Worm (Caenorhabditis elegans): Measurements from ENCODE around the gene K04C2.8.

DNA sequence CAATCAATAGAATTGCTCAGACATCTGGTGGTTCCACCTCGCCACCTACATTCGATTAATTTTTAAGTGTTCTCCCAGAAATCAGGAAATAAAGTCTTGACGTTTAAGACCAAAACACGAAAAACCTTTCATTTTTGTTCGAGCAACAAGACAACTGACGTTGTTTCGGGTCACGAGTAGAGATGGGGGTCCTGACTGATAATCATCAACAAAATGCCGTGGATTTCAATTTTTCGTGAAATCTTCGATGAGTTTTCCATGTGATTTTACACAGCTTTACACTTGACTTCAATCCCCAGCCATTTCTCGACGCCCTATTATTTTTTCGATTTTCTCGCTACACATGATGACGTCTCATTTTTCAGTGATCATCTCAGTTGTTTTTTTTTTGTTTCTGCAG, 971 bp downstream of the K04C2.8 start:
- TF ChIP-seq ceh-82 (tag; optimal IDR thresholded peaks at IDR 0.05) (no peak), nhr-25 (tag; optimal IDR thresholded peaks at IDR 0.05) (no peak), nhr-11 (tag; optimal IDR thresholded peaks at IDR 0.05) (no peak), fos-1 (tag; optimal IDR thresholded peaks at IDR 0.05) (no peak), nhr-237 (tag; optimal IDR thresholded peaks at IDR 0.05) (no peak), blmp-1 (tag; optimal IDR thresholded peaks at IDR 0.05; ENCODE audit: insufficient read depth) (no peak), zag-1 (tag; optimal IDR thresholded peaks at IDR 0.05) (no peak)
